Fruit fly (Drosophila melanogaster) whole organism, embryonic: Measurements from ENCODE around the gene CG3679.

ENCODE experiments used
- Ada2b ChIP-seq: fragments of 200-800 bp; sonication (Bioruptor generic); IDR thresholded peaks from 2 replicates; pipeline ENCODE4 v1.3.6; 2022; ENCODE audit warnings: missing biosample characterization, missing genetic modification characterization
- B-H1 ChIP-seq: fragments of 200-800 bp; sonication (Bioruptor generic); IDR thresholded peaks from 3 replicates; pipeline ENCODE4 v1.3.6; 2022; ENCODE audit warnings: missing biosample characterization, missing genetic modification characterization
- BEAF-32 ChIP-seq: fragments of 200-800 bp; sonication (Bioruptor generic); optimal IDR thresholded peaks from 3 replicates; lab custom pipeline; 2017; ENCODE audit warnings: missing biosample characterization, missing genetic modification characterization, mild to moderate bottlenecking, moderate library complexity, missing genetic modification reagents
- BtbVII ChIP-seq: fragments of 200-800 bp; sonication (Bioruptor generic); optimal IDR thresholded peaks from 3 replicates; lab custom pipeline; 2017; ENCODE audit warnings: missing biosample characterization, mild to moderate bottlenecking, missing genetic modification characterization
- Bteb2 ChIP-seq: fragments of 200-800 bp; sonication (Bioruptor generic); optimal IDR thresholded peaks from 2 replicates; lab custom pipeline; 2016; ENCODE audit warnings: missing biosample characterization, missing genetic modification characterization
- CG10366 ChIP-seq: fragments of 200-800 bp; sonication (Bioruptor generic); IDR thresholded peaks from 2 replicates; pipeline ENCODE4 v1.3.6; 2022; ENCODE audit warnings: missing biosample characterization, missing genetic modification characterization
- CG10431 ChIP-seq: fragments of 200-800 bp; sonication (Bioruptor generic); optimal IDR thresholded peaks from 3 replicates; lab custom pipeline; 2018; ENCODE audit warnings: missing biosample characterization, mild to moderate bottlenecking, missing genetic modification characterization
- CG10543 ChIP-seq: fragments of 200-800 bp; sonication (Bioruptor generic); optimal IDR thresholded peaks from 3 replicates; lab custom pipeline; 2017; ENCODE audit warnings: missing biosample characterization, mild to moderate bottlenecking, missing genetic modification characterization, moderate library complexity
- CG10565 ChIP-seq: fragments of 200-800 bp; sonication (Bioruptor generic); optimal IDR thresholded peaks from 3 replicates; lab custom pipeline; 2016; ENCODE audit warnings: missing biosample characterization, mild to moderate bottlenecking, missing genetic modification characterization
- CG10654 ChIP-seq: fragments of 200-800 bp; sonication (Bioruptor generic); optimal IDR thresholded peaks from 2 replicates; lab custom pipeline; 2016; ENCODE audit warnings: missing biosample characterization, missing genetic modification characterization
- CG11085 ChIP-seq: fragments of 200-800 bp; sonication (Bioruptor generic); IDR thresholded peaks from 2 replicates; pipeline ENCODE4 v1.3.6; 2022; ENCODE audit warnings: missing biosample characterization, missing genetic modification characterization
- CG12744 ChIP-seq: fragments of 200-800 bp; sonication (Bioruptor generic); optimal IDR thresholded peaks from 2 replicates; lab custom pipeline; 2016; ENCODE audit warnings: missing biosample characterization, missing genetic modification characterization
- CG15601 ChIP-seq: fragments of 200-800 bp; sonication (Bioruptor generic); optimal IDR thresholded peaks from 3 replicates; lab custom pipeline; 2019; ENCODE audit warnings: missing biosample characterization, mild to moderate bottlenecking, missing genetic modification characterization, moderate library complexity
- CG17568 ChIP-seq: fragments of 200-800 bp; sonication (Bioruptor generic); optimal IDR thresholded peaks from 2 replicates; lab custom pipeline; 2018; ENCODE audit warnings: missing biosample characterization, mild to moderate bottlenecking, missing genetic modification characterization, moderate library complexity
- CG18011 ChIP-seq: fragments of 200-800 bp; sonication (Bioruptor generic); optimal IDR thresholded peaks from 2 replicates; lab custom pipeline; 2017; ENCODE audit warnings: missing biosample characterization, missing genetic modification characterization, mild to moderate bottlenecking, moderate library complexity, missing genotype
- CG18619 ChIP-seq: fragments of 200-800 bp; sonication (Bioruptor generic); optimal IDR thresholded peaks from 3 replicates; lab custom pipeline; 2017; ENCODE audit warnings: missing biosample characterization, mild to moderate bottlenecking, missing genetic modification characterization
- CG2116 ChIP-seq: fragments of 200-800 bp; sonication (Bioruptor generic); optimal IDR thresholded peaks from 3 replicates; lab custom pipeline; 2018; ENCODE audit warnings: missing biosample characterization, mild to moderate bottlenecking, missing genetic modification characterization
- CG30431 ChIP-seq: fragments of 200-800 bp; sonication (Bioruptor generic); optimal IDR thresholded peaks from 2 replicates; lab custom pipeline; 2017; ENCODE audit warnings: missing biosample characterization, missing genetic modification characterization
- CG4820 ChIP-seq: fragments of 200-800 bp; sonication (Bioruptor generic); optimal IDR thresholded peaks from 3 replicates; lab custom pipeline; 2016; ENCODE audit warnings: missing biosample characterization, missing genetic modification characterization
- CG6689 ChIP-seq: fragments of 200-800 bp; sonication (Bioruptor generic); IDR thresholded peaks from 2 replicates; pipeline ENCODE4 v1.3.6; 2022; ENCODE audit warnings: missing biosample characterization, missing genetic modification characterization
- CG7372 ChIP-seq: fragments of 200-800 bp; sonication (Bioruptor generic); IDR thresholded peaks from 2 replicates; pipeline ENCODE4 v1.3.6; 2022; ENCODE audit warnings: missing biosample characterization, missing genetic modification characterization
- CG7839 ChIP-seq: fragments of 200-800 bp; sonication (Bioruptor generic); optimal IDR thresholded peaks from 3 replicates; lab custom pipeline; 2018; ENCODE audit warnings: missing biosample characterization, mild to moderate bottlenecking, missing genetic modification characterization, moderate library complexity
- CG8765 ChIP-seq: fragments of 200-800 bp; sonication (Bioruptor generic); IDR thresholded peaks from 2 replicates; pipeline ENCODE4 v1.3.6; 2022; ENCODE audit warnings: missing biosample characterization, missing genetic modification characterization
- CG9797 ChIP-seq: fragments of 200-800 bp; sonication (Bioruptor generic); optimal IDR thresholded peaks from 3 replicates; lab custom pipeline; 2018; ENCODE audit warnings: missing biosample characterization, mild to moderate bottlenecking, missing genetic modification characterization
- CG9876 ChIP-seq: fragments of 200-800 bp; sonication (Bioruptor generic); optimal IDR thresholded peaks from 2 replicates; lab custom pipeline; 2016; ENCODE audit warnings: missing biosample characterization, missing genetic modification characterization
- CrebB ChIP-seq: fragments of 200-800 bp; sonication (Bioruptor generic); optimal IDR thresholded peaks from 3 replicates; lab custom pipeline; 2018; ENCODE audit warnings: missing biosample characterization, mild to moderate bottlenecking, missing genetic modification characterization
- Deaf1 ChIP-seq: fragments of 200-800 bp; optimal IDR thresholded peaks from 3 replicates; lab custom pipeline; 2019; ENCODE audit warnings: missing biosample characterization, mild to moderate bottlenecking, missing genetic modification characterization, moderate library complexity
- Hsf ChIP-seq: fragments of 200-800 bp; sonication (Bioruptor generic); optimal IDR thresholded peaks from 3 replicates; lab custom pipeline; 2016; ENCODE audit warnings: missing biosample characterization, missing genetic modification characterization
- MBD-R2 ChIP-seq: fragments of 200-800 bp; sonication (Bioruptor generic); IDR thresholded peaks from 2 replicates; pipeline ENCODE4 v1.3.6; 2022; ENCODE audit warnings: missing biosample characterization, missing genetic modification characterization
- Mes4 ChIP-seq: fragments of 200-800 bp; sonication (Bioruptor generic); optimal IDR thresholded peaks from 2 replicates; lab custom pipeline; 2016; ENCODE audit warnings: missing biosample characterization, missing genetic modification characterization
- Sin3A ChIP-seq: fragments of >200 bp; optimal IDR thresholded peaks from 2 replicates; lab custom pipeline; 2018
- Sry-δ ChIP-seq: fragments of 200-800 bp; sonication (Bioruptor generic); optimal IDR thresholded peaks from 2 replicates; lab custom pipeline; 2016; ENCODE audit warnings: missing biosample characterization, missing genetic modification characterization
- Taf1 ChIP-seq: fragments of 200-800 bp; sonication (Bioruptor generic); IDR thresholded peaks from 2 replicates; pipeline ENCODE4 v1.3.6; 2022; ENCODE audit warnings: missing biosample characterization, missing genetic modification characterization
- Tbp ChIP-seq: fragments of >200 bp; optimal IDR thresholded peaks from 2 replicates; lab custom pipeline; 2018; ENCODE audit warnings: missing biosample characterization, missing genetic modification characterization
- Trl ChIP-seq, 3 experiments: fragments of >200 bp in 2 of 3; fragments of 200-800 bp in 1 of 3; sonication (Bioruptor generic) in 1 of 3; optimal IDR thresholded peaks; 2 replicates in 1 of 3; 3 replicates in 2 of 3; lab custom pipeline; 2016 to 2017; ENCODE audit warnings: missing biosample characterization in 1 of 3, missing genetic modification characterization in 1 of 3
- Usf ChIP-seq: fragments of 200-800 bp; sonication (Bioruptor generic); optimal IDR thresholded peaks from 2 replicates; lab custom pipeline; 2017; ENCODE audit warnings: missing genotype, missing biosample characterization, missing genetic modification characterization
- cg ChIP-seq: fragments of 200-800 bp; sonication (Bioruptor generic); optimal IDR thresholded peaks from 3 replicates; lab custom pipeline; 2019; ENCODE audit warnings: missing biosample characterization, mild to moderate bottlenecking, missing genetic modification characterization, moderate library complexity
- chm ChIP-seq: fragments of 200-800 bp; sonication (Bioruptor generic); IDR thresholded peaks from 2 replicates; pipeline ENCODE4 v1.3.6; 2022; ENCODE audit warnings: missing biosample characterization, missing genetic modification characterization
- dimm ChIP-seq: fragments of 200-800 bp; sonication (Bioruptor generic); IDR thresholded peaks from 2 replicates; pipeline ENCODE4 v1.3.6; 2022; ENCODE audit warnings: missing biosample characterization, missing genetic modification characterization
- eyg ChIP-seq: fragments of 200-800 bp; sonication (Bioruptor generic); optimal IDR thresholded peaks from 3 replicates; lab custom pipeline; 2016; ENCODE audit warnings: missing biosample characterization, missing genetic modification characterization
- fru ChIP-seq: fragments of >200 bp; optimal IDR thresholded peaks from 2 replicates; lab custom pipeline; 2017
- gsb-n ChIP-seq: fragments of 200-800 bp; sonication (Bioruptor generic); optimal IDR thresholded peaks from 3 replicates; lab custom pipeline; 2018; ENCODE audit warnings: missing biosample characterization, mild to moderate bottlenecking, missing genetic modification characterization
- h ChIP-seq: fragments of >200 bp; optimal IDR thresholded peaks from 2 replicates; lab custom pipeline; 2017
- lilli ChIP-seq: fragments of 200-800 bp; sonication (Bioruptor generic); optimal IDR thresholded peaks from 3 replicates; lab custom pipeline; 2016; ENCODE audit warnings: missing biosample characterization, missing genetic modification characterization
- onecut ChIP-seq: fragments of 200-800 bp; sonication (Bioruptor generic); IDR thresholded peaks from 2 replicates; pipeline ENCODE4 v1.3.6; 2022; ENCODE audit warnings: missing biosample characterization, missing genetic modification characterization
- p53 ChIP-seq: fragments of 200-800 bp; sonication (Bioruptor generic); optimal IDR thresholded peaks from 2 replicates; lab custom pipeline; 2016; ENCODE audit warnings: missing biosample characterization, missing genetic modification characterization
- pho ChIP-seq: fragments of 200-800 bp; sonication (Bioruptor generic); optimal IDR thresholded peaks from 2 replicates; lab custom pipeline; 2016; ENCODE audit warnings: missing biosample characterization, missing genetic modification characterization
- slbo ChIP-seq: fragments of 200-800 bp; sonication (Bioruptor generic); IDR thresholded peaks from 2 replicates; pipeline ENCODE4 v1.3.6; 2022; ENCODE audit warnings: missing biosample characterization, missing genetic modification characterization
- so ChIP-seq: fragments of 200-800 bp; sonication (Bioruptor generic); IDR thresholded peaks from 3 replicates; pipeline ENCODE4 v1.3.6; 2022; ENCODE audit warnings: missing biosample characterization, missing genetic modification characterization
- sqz ChIP-seq: fragments of 200-800 bp; sonication (Bioruptor generic); optimal IDR thresholded peaks from 3 replicates; lab custom pipeline; 2018; ENCODE audit warnings: missing biosample characterization, mild to moderate bottlenecking, missing genetic modification characterization
- tin ChIP-seq: fragments of 200-800 bp; sonication (Bioruptor generic); optimal IDR thresholded peaks from 3 replicates; lab custom pipeline; 2016; ENCODE audit warnings: missing biosample characterization, missing genetic modification characterization
- tll ChIP-seq, 2 experiments: fragments of 200-800 bp in 1 of 2; fragments of >200 bp in 1 of 2; sonication (Bioruptor generic) in 1 of 2; optimal IDR thresholded peaks; 2 replicates each; lab custom pipeline; 2017 to 2019; ENCODE audit warnings: missing biosample characterization in 2 of 2, missing genetic modification characterization in 2 of 2, mild to moderate bottlenecking in 1 of 2, moderate library complexity in 1 of 2
- wdn ChIP-seq: fragments of 200-800 bp; sonication (Bioruptor generic); IDR thresholded peaks from 2 replicates; pipeline ENCODE4 v1.3.6; 2022; ENCODE audit warnings: missing biosample characterization, missing genetic modification characterization

The CG3679 gene

DNA sequence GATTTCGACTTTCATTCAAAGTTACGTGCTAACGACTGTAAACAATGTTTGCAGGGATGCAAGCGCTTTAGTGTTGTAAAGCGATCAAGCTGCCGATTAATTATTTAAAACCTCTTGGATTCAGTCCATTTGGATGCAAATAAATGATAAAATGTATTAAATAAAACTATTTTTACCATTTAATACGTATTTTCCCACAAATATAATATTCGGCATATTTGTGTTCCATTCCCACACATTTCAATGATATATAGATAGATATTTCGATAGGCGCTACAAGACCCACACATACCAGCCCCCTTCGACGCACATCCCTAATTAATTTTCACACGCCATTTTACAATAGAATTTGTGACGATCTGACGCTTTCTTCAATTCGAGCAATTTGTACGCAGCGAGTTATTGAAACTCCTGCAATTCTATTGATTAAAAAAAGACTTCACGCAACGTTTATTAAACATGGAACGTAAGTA is 15.1 kb upstream of the CG3679 start, which contains the start of the genes CG32576 and caz (continued):
- TF ChIP-seq BEAF-32 (GFP tag; lab: Kevin White, UChicago) (peak; percentile 80), sqz (no peak), CG9797 (GFP tag; lab: Kevin White, UChicago) (peak; percentile 23), tin (GFP tag; lab: Kevin White, UChicago) (peak; percentile 22), lilli (peak; percentile 40), onecut (GFP tag; lab: Robert Waterston, UW) (no peak), BtbVII (GFP tag; lab: Kevin White, UChicago) (no peak), Deaf1 (tag; lab: Kevin White, UChicago) (peak; percentile 12), h (lab: Kevin White, UChicago) (no peak), CG18619 (GFP tag; lab: Kevin White, UChicago) (no peak), cg (GFP tag; lab: Kevin White, UChicago) (peak; percentile 54), so (GFP tag; lab: Robert Waterston, UW) (no peak), CG7372 (GFP tag; lab: Robert Waterston, UW) (no peak), Taf1 (GFP tag; lab: Robert Waterston, UW) (0 out of 2 replicates have a peak, but pooled peaks have one; percentile 42), CrebB (no peak), Tbp (no peak), pho (GFP tag; lab: Kevin White, UChicago) (peak; percentile 30), B-H1 (no peak), tll (GFP tag; optimal IDR thresholded peaks at IDR 0.05; lab: Kevin White, UChicago) (peak in 1 of 2 experiments; percentile 11), CG8765 (GFP tag; lab: Robert Waterston, UW) (no peak), CG7839 (tag; lab: Kevin White, UChicago) (no peak), eyg (GFP tag; lab: Kevin White, UChicago) (no peak), CG6689 (GFP tag; lab: Robert Waterston, UW) (0 out of 2 replicates have a peak, but pooled peaks have one; percentile 11), CG10366 (no peak), CG12744 (GFP tag; lab: Kevin White, UChicago) (no peak), CG4820 (GFP tag; lab: Kevin White, UChicago) (peak; percentile 18), CG10654 (GFP tag; lab: Kevin White, UChicago) (peak; percentile 6), Sin3A (lab: Kevin White, UChicago) (peak; percentile 65), p53 (GFP tag; lab: Kevin White, UChicago) (no peak), CG10543 (GFP tag; lab: Kevin White, UChicago) (peak; percentile 74), Trl (optimal IDR thresholded peaks at IDR 0.05; lab: Kevin White, UChicago) (no peak), Trl (GFP tag; optimal IDR thresholded peaks at IDR 0.05; lab: Kevin White, UChicago) (peak; percentile 14), gsb-n (peak; percentile 17), CG30431 (no peak), wdn (GFP tag; lab: Robert Waterston, UW) (no peak), MBD-R2 (GFP tag; lab: Robert Waterston, UW) (peak; percentile 73), CG9876 (GFP tag; lab: Kevin White, UChicago) (no peak), CG15601 (peak; percentile 72), Usf (GFP tag; lab: Kevin White, UChicago) (no peak), CG18011 (GFP tag; lab: Kevin White, UChicago) (peak; percentile 40), CG10565 (GFP tag; lab: Kevin White, UChicago) (no peak), Ada2b (GFP tag; lab: Robert Waterston, UW) (no peak), Hsf (GFP tag; lab: Kevin White, UChicago) (peak; percentile 4), CG2116 (GFP tag; lab: Kevin White, UChicago) (peak; percentile 95), CG17568 (peak; percentile 27), Sry-δ (GFP tag; lab: Kevin White, UChicago) (peak; percentile 81), chm (GFP tag; lab: Robert Waterston, UW) (no peak), CG10431 (GFP tag; lab: Kevin White, UChicago) (no peak), CG11085 (GFP tag; lab: Robert Waterston, UW) (no peak), dimm (GFP tag; lab: Robert Waterston, UW) (no peak), Mes4 (GFP tag; lab: Kevin White, UChicago) (no peak), Bteb2 (no peak), fru (no peak), slbo (GFP tag; lab: Robert Waterston, UW) (peak; percentile 24; the same call in 1 of the 2 replicates)
